Worm (Caenorhabditis elegans): ENCODE data around the gene cap-2.

DNA sequence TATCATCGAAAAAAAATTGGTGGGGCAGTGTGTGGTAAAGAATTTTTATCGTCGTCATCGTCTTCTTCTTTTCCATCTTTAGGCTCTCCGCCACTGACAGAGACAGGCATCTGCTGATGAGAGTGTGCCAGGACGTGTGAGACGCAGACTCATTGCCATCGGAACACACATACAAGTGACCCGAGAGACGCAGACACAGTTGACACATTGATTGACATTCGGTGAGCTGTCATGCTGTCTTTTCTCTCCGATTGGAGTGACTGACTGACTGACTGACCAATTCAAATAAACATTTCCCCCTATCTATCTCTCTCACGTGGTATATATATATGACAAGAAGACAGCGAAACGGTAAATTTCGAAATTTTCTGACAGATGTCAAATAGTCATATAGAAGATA is 17.9 kb upstream of the cap-2 start:
- no peak for TF ChIP-seq nhr-77 (tag; optimal IDR thresholded peaks at IDR 0.05)
- no peak for TF ChIP-seq ama-1 (optimal IDR thresholded peaks at IDR 0.05)
- no peak for TF ChIP-seq ZK546.5 (tag; optimal IDR thresholded peaks at IDR 0.05)
- peak; percentile 24 for TF ChIP-seq lin-15B (tag; optimal IDR thresholded peaks at IDR 0.05)
